Fruit fly (Drosophila melanogaster): ENCODE data around the gene CG5172.

dm6 chrX:17172123-17172522 is 49.1 kb upstream of the CG5172 start:
- no peak for TF ChIP-seq CTCF (optimal IDR thresholded peaks at IDR 0.05)
- no peak for TF ChIP-seq CG8478 (optimal IDR thresholded peaks at IDR 0.05)

Data from S2 (cell line).